Worm (Caenorhabditis elegans): ENCODE measurements around the gene twk-22.
A peak's percentile ranks its signal among the peaks of the same experiment; 100 is the strongest.

ce11 chrX:16298173-16298572, 8.1 kb upstream of the twk-22 start:
- TF ChIP-seq him-1 (tag; optimal IDR thresholded peaks at IDR 0.05) (peak; percentile 72), dao-5 (tag; optimal IDR thresholded peaks at IDR 0.05) (peak; percentile 84)
